Worm (Caenorhabditis elegans) whole organism, late embryonic: ENCODE measurements around the gene spr-1.

Source experiments
- C38D4.7 ChIP-seq: fragments of 200-800 bp; sonication (Bioruptor generic); optimal IDR thresholded peaks from 2 replicates; lab custom pipeline; 2018; ENCODE audit warnings: mild to moderate bottlenecking, missing genetic modification characterization, moderate library complexity, missing compliant biosample characterization
- K09A11.1 ChIP-seq: sonication (generic microtip); optimal IDR thresholded peaks from 2 replicates; lab custom pipeline; 2017; ENCODE audit warnings: antibody characterized with exemption, mild to moderate bottlenecking, missing genetic modification characterization, missing compliant biosample characterization; ENCODE audit not compliant: insufficient read depth
- ahr-1 ChIP-seq: sonication (generic microtip); optimal IDR thresholded peaks from 2 replicates; lab custom pipeline; 2016; ENCODE audit warnings: missing genetic modification characterization, missing compliant biosample characterization
- ceh-14 ChIP-seq: sonication (generic microtip); optimal IDR thresholded peaks from 2 replicates; lab custom pipeline; 2016; ENCODE audit warnings: missing genotype, missing genetic modification characterization, missing compliant biosample characterization
- ceh-18 ChIP-seq: sonication (generic microtip); optimal IDR thresholded peaks from 2 replicates; lab custom pipeline; 2016; ENCODE audit warnings: missing genetic modification characterization, missing compliant biosample characterization
- ceh-22 ChIP-seq: sonication (generic microtip); optimal IDR thresholded peaks from 2 replicates; lab custom pipeline; 2017; ENCODE audit warnings: missing biosample characterization, missing genetic modification characterization
- ceh-30 ChIP-seq: fragments of 150-350 bp; optimal IDR thresholded peaks from 2 replicates; lab custom pipeline; 2014; ENCODE audit warnings: missing biosample characterization, missing genetic modification characterization
- ceh-48 ChIP-seq: sonication (generic microtip); optimal IDR thresholded peaks from 2 replicates; lab custom pipeline; 2016; ENCODE audit warnings: missing genetic modification characterization, inconsistent platforms, missing compliant biosample characterization
- ceh-6 ChIP-seq: fragments of 200-800 bp; sonication (Bioruptor generic); optimal IDR thresholded peaks from 2 replicates; lab custom pipeline; 2018; ENCODE audit warnings: mild to moderate bottlenecking, missing genetic modification characterization, missing compliant biosample characterization
- che-1 ChIP-seq: sonication (generic microtip); optimal IDR thresholded peaks from 2 replicates; lab custom pipeline; 2016; ENCODE audit warnings: mild to moderate bottlenecking, missing genetic modification characterization, missing compliant biosample characterization
- dve-1 ChIP-seq: sonication (generic microtip); optimal IDR thresholded peaks from 2 replicates; lab custom pipeline; 2017; ENCODE audit warnings: antibody characterized with exemption, mild to moderate bottlenecking, missing genetic modification characterization, missing compliant biosample characterization
- elt-4 ChIP-seq: sonication (generic microtip); optimal IDR thresholded peaks from 2 replicates; lab custom pipeline; 2016; ENCODE audit warnings: missing genetic modification characterization, missing compliant biosample characterization
- ets-4 ChIP-seq: sonication (generic microtip); optimal IDR thresholded peaks from 2 replicates; lab custom pipeline; 2016; ENCODE audit warnings: missing genetic modification characterization, missing compliant biosample characterization
- eyg-1 ChIP-seq: sonication (generic microtip); optimal IDR thresholded peaks from 2 replicates; lab custom pipeline; 2016; ENCODE audit warnings: missing genotype, missing genetic modification characterization, missing compliant biosample characterization
- fax-1 ChIP-seq: sonication (generic microtip); optimal IDR thresholded peaks from 2 replicates; lab custom pipeline; 2016; ENCODE audit warnings: missing genotype, missing genetic modification characterization, missing compliant biosample characterization
- fkh-10 ChIP-seq: fragments of 150-350 bp; optimal IDR thresholded peaks from 2 replicates; lab custom pipeline; 2014; ENCODE audit warnings: missing biosample characterization, missing genetic modification reagents, missing genetic modification characterization
- fkh-6 ChIP-seq: sonication (generic microtip); optimal IDR thresholded peaks from 2 replicates; lab custom pipeline; 2016; ENCODE audit warnings: missing genetic modification characterization, missing compliant biosample characterization
- gmeb-2 ChIP-seq: sonication (generic microtip); optimal IDR thresholded peaks from 2 replicates; lab custom pipeline; 2016; ENCODE audit warnings: missing genetic modification characterization, inconsistent platforms, missing compliant biosample characterization
- hlh-13 ChIP-seq: fragments of 200-800 bp; sonication (Bioruptor generic); optimal IDR thresholded peaks from 2 replicates; lab custom pipeline; 2018; ENCODE audit warnings: mild to moderate bottlenecking, missing genetic modification characterization, missing compliant biosample characterization
- hlh-30 ChIP-seq: sonication (generic microtip); optimal IDR thresholded peaks from 2 replicates; lab custom pipeline; 2017; ENCODE audit warnings: antibody characterized with exemption, missing genetic modification characterization, missing compliant biosample characterization; ENCODE audit not compliant: insufficient read depth
- madf-2 ChIP-seq: sonication (generic microtip); optimal IDR thresholded peaks from 2 replicates; lab custom pipeline; 2017; ENCODE audit warnings: missing genetic modification characterization, missing compliant biosample characterization
- nfya-1 ChIP-seq: sonication (generic microtip); optimal IDR thresholded peaks from 2 replicates; lab custom pipeline; 2017; ENCODE audit warnings: missing genetic modification characterization, mild to moderate bottlenecking, missing compliant biosample characterization, antibody characterized with exemption, moderate library complexity
- odd-2 ChIP-seq: sonication (generic microtip); optimal IDR thresholded peaks from 2 replicates; lab custom pipeline; 2017; ENCODE audit warnings: antibody characterized with exemption, mild to moderate bottlenecking, missing genetic modification characterization, missing compliant biosample characterization
- pag-3 ChIP-seq: sonication (generic microtip); optimal IDR thresholded peaks from 2 replicates; lab custom pipeline; 2016; ENCODE audit warnings: missing compliant biosample characterization, missing genetic modification characterization, borderline replicate concordance
- pqm-1 ChIP-seq: sonication (generic microtip); optimal IDR thresholded peaks from 2 replicates; lab custom pipeline; 2016; ENCODE audit warnings: missing genetic modification characterization, missing compliant biosample characterization
- pros-1 ChIP-seq: fragments of 150-350 bp; optimal IDR thresholded peaks from 2 replicates; lab custom pipeline; 2014; ENCODE audit warnings: missing biosample characterization, missing genetic modification reagents, missing genetic modification characterization
- sdc-2 ChIP-seq: sonication (generic microtip); optimal IDR thresholded peaks from 2 replicates; lab custom pipeline; 2016; ENCODE audit warnings: missing genotype, missing genetic modification characterization, missing compliant biosample characterization
- sox-2 ChIP-seq: fragments of 200-800 bp; sonication (Bioruptor generic); IDR thresholded peaks from 2 replicates; pipeline ENCODE4 v1.3.6; 2022; ENCODE audit warnings: missing genetic modification reagents, missing genetic modification characterization, missing compliant biosample characterization
- sox-4 ChIP-seq: sonication (generic microtip); optimal IDR thresholded peaks from 2 replicates; lab custom pipeline; 2017; ENCODE audit warnings: mild to moderate bottlenecking, missing genetic modification characterization, inconsistent platforms, missing compliant biosample characterization
- syd-9 ChIP-seq: sonication (generic microtip); optimal IDR thresholded peaks from 2 replicates; lab custom pipeline; 2016; ENCODE audit warnings: mild to moderate bottlenecking, missing genetic modification characterization, moderate library complexity, missing compliant biosample characterization
- tbx-7 ChIP-seq: sonication (generic microtip); optimal IDR thresholded peaks from 2 replicates; lab custom pipeline; 2016; ENCODE audit warnings: missing genotype, missing genetic modification characterization, missing compliant biosample characterization
- unc-3 ChIP-seq, 2 experiments: fragments of 200-800 bp in 1 of 2; sonication (Bioruptor generic) in 1 of 2; sonication (generic microtip) in 1 of 2; conservative IDR thresholded peaks in 1 of 2; optimal IDR thresholded peaks in 1 of 2; 2 replicates each; pipeline versions ENCODE4 v1.3.6 to Lab custom; 2016 to 2022; ENCODE audit warnings: missing compliant biosample characterization in 2 of 2, missing genetic modification characterization in 2 of 2, missing genetic modification reagents in 1 of 2
- unc-55 ChIP-seq: sonication (generic microtip); optimal IDR thresholded peaks from 2 replicates; lab custom pipeline; 2017; ENCODE audit warnings: missing biosample characterization, missing genetic modification reagents, missing genetic modification characterization
- ztf-16 ChIP-seq: sonication (generic microtip); optimal IDR thresholded peaks from 2 replicates; lab custom pipeline; 2017; ENCODE audit warnings: missing genetic modification characterization, missing compliant biosample characterization

spr-1 gene

DNA sequence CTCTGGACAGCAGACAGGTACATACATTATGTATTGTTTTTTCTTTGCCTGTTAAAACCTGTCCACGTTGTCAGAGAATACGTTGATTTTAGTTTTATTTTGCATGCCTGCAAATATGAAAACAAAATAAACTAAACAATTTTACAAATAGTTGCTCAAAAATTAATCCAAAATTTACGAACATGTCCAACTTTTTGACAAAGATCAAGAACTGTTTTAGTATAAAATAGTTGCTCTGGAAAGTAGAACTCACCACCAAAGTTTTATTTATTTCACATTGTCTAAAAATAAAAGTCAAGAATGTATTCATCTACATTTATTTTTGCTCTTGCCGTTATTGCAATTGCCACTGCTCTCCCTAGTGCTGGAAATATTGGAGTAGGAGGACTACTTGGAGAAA, 24.7 kb downstream of the spr-1 start, which contains the start of gene srlf-16:
Gene srlf-16, plus strand, starts transcription at position 301 of the 400 bp plus-strand sequence.
- no peak for TF ChIP-seq nfya-1
- no peak for TF ChIP-seq madf-2
- no peak for TF ChIP-seq pros-1 (tag; lab: Kevin White, UChicago)
- no peak for TF ChIP-seq ets-4 (tag; lab: Kevin White, UChicago)
- TF ChIP-seq ceh-22, result no peak
- TF ChIP-seq K09A11.1 (tag; lab: Kevin White, UChicago), result no peak
- TF ChIP-seq unc-3 (GFP tag; conservative IDR thresholded peaks at IDR 0.05; lab: Robert Waterston, UW), result no peak
- no peak for TF ChIP-seq unc-3 (tag; optimal IDR thresholded peaks at IDR 0.05; lab: Kevin White, UChicago)
- TF ChIP-seq dve-1 (tag; lab: Kevin White, UChicago), result no peak
- TF ChIP-seq tbx-7 (tag; lab: Kevin White, UChicago), result no peak

DNA sequence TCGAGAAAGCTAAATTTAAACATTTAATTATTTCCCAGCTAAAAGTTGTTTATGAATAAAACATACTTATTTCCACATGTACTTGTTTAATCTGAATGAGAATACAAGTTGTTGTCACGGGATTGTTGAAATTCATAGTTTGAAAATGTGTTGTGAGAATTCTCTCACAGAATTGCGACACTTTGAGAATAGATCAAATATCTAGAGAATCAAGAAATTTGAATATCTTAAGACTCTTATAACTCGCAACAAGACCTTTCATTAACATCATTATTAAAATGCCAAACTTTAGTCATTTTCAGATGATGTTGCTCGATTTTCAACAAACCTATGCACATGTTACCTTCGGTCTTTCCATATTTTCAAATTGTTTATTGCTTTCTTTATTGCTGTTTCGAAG, 26.2 kb downstream of the spr-1 start, which contains the start of gene str-90:
Gene str-90, plus strand, starts transcription at position 301 of the 400 bp plus-strand sequence.
- no peak for TF ChIP-seq tbx-7 (tag; lab: Kevin White, UChicago)
- no peak for TF ChIP-seq hlh-13 (GFP tag; lab: Kevin White, UChicago)
- no peak for TF ChIP-seq ceh-6 (GFP tag; lab: Kevin White, UChicago)

DNA sequence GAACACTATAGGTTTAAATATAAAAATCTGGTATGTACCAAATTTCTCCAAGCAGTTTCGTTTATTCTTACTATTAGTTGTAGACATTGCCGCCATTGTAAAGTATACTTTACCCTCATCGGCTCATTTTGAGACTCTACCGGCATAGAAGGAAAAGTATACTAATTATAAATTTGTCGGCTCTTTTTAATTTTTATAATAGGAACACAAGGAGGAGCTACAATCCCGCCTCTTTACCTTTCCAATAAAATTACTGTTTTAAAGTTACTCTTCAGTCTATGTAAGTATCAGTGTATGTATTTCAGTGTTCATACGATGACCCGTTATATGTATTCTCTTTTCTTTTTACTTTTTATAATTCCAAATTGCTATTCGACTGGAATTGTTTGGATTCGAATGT, 29.8 kb downstream of the spr-1 start, which contains the start of gene sdz-23:
Gene sdz-23, plus strand, starts transcription at position 301 of the 400 bp plus-strand sequence.
- TF ChIP-seq che-1 (tag; lab: Kevin White, UChicago), result no peak
- no peak for TF ChIP-seq unc-55 (GFP tag; lab: Kevin White, UChicago)
- no peak for TF ChIP-seq ceh-14 (tag; lab: Kevin White, UChicago)
- TF ChIP-seq ztf-16 (tag; lab: Kevin White, UChicago), result no peak
- no peak for TF ChIP-seq C38D4.7 (GFP tag; lab: Kevin White, UChicago)
- no peak for TF ChIP-seq ceh-30 (tag; lab: Kevin White, UChicago)
- no peak for TF ChIP-seq elt-4 (tag; lab: Kevin White, UChicago)
- TF ChIP-seq madf-2, result no peak
- no peak for TF ChIP-seq fkh-6 (tag; lab: Kevin White, UChicago)
- TF ChIP-seq fkh-10, result no peak

DNA sequence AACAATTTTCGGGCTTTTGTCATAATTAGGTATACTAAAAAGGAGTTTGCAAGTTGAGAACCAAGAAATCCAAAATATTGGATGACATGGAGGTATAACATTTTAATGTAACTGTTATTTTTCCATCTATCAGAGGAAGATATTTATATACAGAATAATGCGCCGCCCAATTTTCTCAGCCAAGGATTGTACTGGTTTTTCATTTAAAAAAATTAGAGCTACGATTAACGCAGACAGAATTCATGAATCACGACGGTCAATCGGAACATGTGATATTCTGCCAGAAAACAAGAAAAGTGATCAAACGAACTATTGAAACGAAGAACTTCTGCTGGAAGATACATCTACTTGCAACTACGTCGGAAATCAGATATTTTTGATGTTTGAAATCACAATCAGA, 30.9 kb downstream of the spr-1 start, which contains the start of gene str-145:
Gene str-145, minus strand, starts transcription at position 101 of the 400 bp plus-strand sequence.
- TF ChIP-seq pag-3 (tag; lab: Kevin White, UChicago) (no peak), sox-4 (tag; lab: Kevin White, UChicago) (no peak), eyg-1 (no peak)

DNA sequence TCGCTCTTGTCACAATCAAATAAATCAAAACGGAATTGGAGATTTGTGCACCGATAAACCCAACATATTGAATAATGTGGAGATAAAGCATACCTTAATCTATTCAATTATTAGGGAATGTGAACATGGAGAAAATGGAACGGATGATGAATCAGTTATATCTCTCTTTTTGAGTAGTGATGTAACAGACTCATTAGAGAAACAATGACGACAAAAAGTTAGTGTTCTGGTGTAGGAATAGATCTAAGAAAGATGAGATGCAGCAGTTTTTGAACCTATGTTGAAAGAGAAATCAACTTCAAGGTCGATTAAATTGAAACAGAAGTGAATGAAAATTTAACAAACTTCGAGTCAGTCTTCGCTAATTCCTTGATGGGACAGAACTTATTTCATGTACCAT, 33.8 kb downstream of the spr-1 start, which contains the start of gene str-146:
Gene str-146, minus strand, starts transcription at position 101 of the 400 bp plus-strand sequence.
- TF ChIP-seq sdc-2 (tag; lab: Kevin White, UChicago) (no peak), gmeb-2 (tag; lab: Kevin White, UChicago) (no peak), odd-2 (tag; lab: Kevin White, UChicago) (no peak), fax-1 (tag; lab: Kevin White, UChicago) (no peak), pqm-1 (tag; lab: Kevin White, UChicago) (no peak), eyg-1 (no peak), hlh-30 (no peak), ceh-48 (no peak), ceh-18 (no peak), syd-9 (tag; lab: Kevin White, UChicago) (no peak), ets-4 (tag; lab: Kevin White, UChicago) (no peak), sox-2 (no peak), ahr-1 (tag; lab: Kevin White, UChicago) (no peak)
